Worm (Caenorhabditis elegans) whole organism, late embryonic: Measurements from ENCODE around the gene twk-20.

ENCODE experiments used
- C38D4.7 ChIP-seq: fragments of 200-800 bp; sonication (Bioruptor generic); optimal IDR thresholded peaks from 2 replicates; lab custom pipeline; 2018; ENCODE audit warnings: mild to moderate bottlenecking, missing genetic modification characterization, moderate library complexity, missing compliant biosample characterization
- K02D7.2 ChIP-seq: sonication (generic microtip); optimal IDR thresholded peaks from 2 replicates; lab custom pipeline; 2017; ENCODE audit warnings: mild to moderate bottlenecking, missing genetic modification characterization, missing compliant biosample characterization
- T23F11.4 ChIP-seq: fragments of 200-800 bp; sonication (Bioruptor generic); optimal IDR thresholded peaks from 2 replicates; lab custom pipeline; 2018; ENCODE audit warnings: mild to moderate bottlenecking, missing genetic modification characterization, missing compliant biosample characterization
- Y22D7AL.16 ChIP-seq: sonication (generic microtip); optimal IDR thresholded peaks from 2 replicates; lab custom pipeline; 2016; ENCODE audit warnings: missing genetic modification characterization, missing compliant biosample characterization
- ahr-1 ChIP-seq: sonication (generic microtip); optimal IDR thresholded peaks from 2 replicates; lab custom pipeline; 2016; ENCODE audit warnings: missing genetic modification characterization, missing compliant biosample characterization
- ceh-14 ChIP-seq: sonication (generic microtip); optimal IDR thresholded peaks from 2 replicates; lab custom pipeline; 2016; ENCODE audit warnings: missing genotype, missing genetic modification characterization, missing compliant biosample characterization
- ceh-18 ChIP-seq: sonication (generic microtip); optimal IDR thresholded peaks from 2 replicates; lab custom pipeline; 2016; ENCODE audit warnings: missing genetic modification characterization, missing compliant biosample characterization
- ceh-19 ChIP-seq: fragments of 200-800 bp; sonication (Bioruptor generic); optimal IDR thresholded peaks from 2 replicates; lab custom pipeline; 2018; ENCODE audit warnings: mild to moderate bottlenecking, missing genetic modification characterization, missing compliant biosample characterization
- ceh-2 ChIP-seq: sonication (generic microtip); optimal IDR thresholded peaks from 2 replicates; lab custom pipeline; 2016; ENCODE audit warnings: missing genotype, missing genetic modification characterization, missing compliant biosample characterization
- ceh-31 ChIP-seq: sonication (generic microtip); optimal IDR thresholded peaks from 2 replicates; lab custom pipeline; 2016; ENCODE audit warnings: missing genetic modification characterization, missing compliant biosample characterization
- ceh-34 ChIP-seq: sonication (generic microtip); optimal IDR thresholded peaks from 2 replicates; lab custom pipeline; 2016; ENCODE audit warnings: mild to moderate bottlenecking, missing genetic modification characterization, missing compliant biosample characterization
- ceh-45 ChIP-seq: fragments of 200-800 bp; sonication (Bioruptor generic); IDR thresholded peaks from 2 replicates; pipeline ENCODE4 v1.3.6; 2022; ENCODE audit warnings: missing genetic modification reagents, missing genetic modification characterization, missing compliant biosample characterization
- ceh-48 ChIP-seq: sonication (generic microtip); optimal IDR thresholded peaks from 2 replicates; lab custom pipeline; 2016; ENCODE audit warnings: missing genetic modification characterization, inconsistent platforms, missing compliant biosample characterization
- ceh-6 ChIP-seq: fragments of 200-800 bp; sonication (Bioruptor generic); optimal IDR thresholded peaks from 2 replicates; lab custom pipeline; 2018; ENCODE audit warnings: mild to moderate bottlenecking, missing genetic modification characterization, missing compliant biosample characterization
- dve-1 ChIP-seq: sonication (generic microtip); optimal IDR thresholded peaks from 2 replicates; lab custom pipeline; 2017; ENCODE audit warnings: antibody characterized with exemption, mild to moderate bottlenecking, missing genetic modification characterization, missing compliant biosample characterization
- elt-2 ChIP-seq: sonication (generic microtip); optimal IDR thresholded peaks from 2 replicates; lab custom pipeline; 2016; ENCODE audit warnings: missing genetic modification reagents, missing genetic modification characterization, missing compliant biosample characterization
- elt-4 ChIP-seq: sonication (generic microtip); optimal IDR thresholded peaks from 2 replicates; lab custom pipeline; 2016; ENCODE audit warnings: missing genetic modification characterization, missing compliant biosample characterization
- ets-4 ChIP-seq: sonication (generic microtip); optimal IDR thresholded peaks from 2 replicates; lab custom pipeline; 2016; ENCODE audit warnings: missing genetic modification characterization, missing compliant biosample characterization
- fkh-6 ChIP-seq: sonication (generic microtip); optimal IDR thresholded peaks from 2 replicates; lab custom pipeline; 2016; ENCODE audit warnings: missing genetic modification characterization, missing compliant biosample characterization
- gmeb-2 ChIP-seq: sonication (generic microtip); optimal IDR thresholded peaks from 2 replicates; lab custom pipeline; 2016; ENCODE audit warnings: missing genetic modification characterization, inconsistent platforms, missing compliant biosample characterization
- hlh-13 ChIP-seq: fragments of 200-800 bp; sonication (Bioruptor generic); optimal IDR thresholded peaks from 2 replicates; lab custom pipeline; 2018; ENCODE audit warnings: mild to moderate bottlenecking, missing genetic modification characterization, missing compliant biosample characterization
- hlh-15 ChIP-seq: sonication (generic microtip); optimal IDR thresholded peaks from 2 replicates; lab custom pipeline; 2016; ENCODE audit warnings: missing genetic modification characterization, missing compliant biosample characterization
- hlh-30 ChIP-seq: sonication (generic microtip); optimal IDR thresholded peaks from 2 replicates; lab custom pipeline; 2017; ENCODE audit warnings: antibody characterized with exemption, missing genetic modification characterization, missing compliant biosample characterization; ENCODE audit not compliant: insufficient read depth
- hlh-6 ChIP-seq: sonication (generic microtip); optimal IDR thresholded peaks from 2 replicates; lab custom pipeline; 2016; ENCODE audit warnings: missing genotype, missing genetic modification characterization, missing compliant biosample characterization
- lim-6 ChIP-seq: sonication (generic microtip); optimal IDR thresholded peaks from 2 replicates; lab custom pipeline; 2016; ENCODE audit warnings: missing genetic modification characterization, missing compliant biosample characterization
- lin-11 ChIP-seq: fragments of 200-800 bp; sonication (Bioruptor generic); optimal IDR thresholded peaks from 2 replicates; lab custom pipeline; 2018; ENCODE audit warnings: mild to moderate bottlenecking, missing genetic modification characterization, missing compliant biosample characterization
- madf-2 ChIP-seq: sonication (generic microtip); optimal IDR thresholded peaks from 2 replicates; lab custom pipeline; 2017; ENCODE audit warnings: missing genetic modification characterization, missing compliant biosample characterization
- mec-3 ChIP-seq: sonication (generic microtip); optimal IDR thresholded peaks from 2 replicates; lab custom pipeline; 2016; ENCODE audit warnings: borderline replicate concordance, missing genetic modification characterization, missing compliant biosample characterization
- nfya-1 ChIP-seq: sonication (generic microtip); optimal IDR thresholded peaks from 2 replicates; lab custom pipeline; 2017; ENCODE audit warnings: missing genetic modification characterization, mild to moderate bottlenecking, missing compliant biosample characterization, antibody characterized with exemption, moderate library complexity
- nhr-232 ChIP-seq: sonication (generic microtip); optimal IDR thresholded peaks from 2 replicates; lab custom pipeline; 2016; ENCODE audit warnings: missing genetic modification characterization, missing compliant biosample characterization
- npax-4 ChIP-seq: sonication (generic microtip); optimal IDR thresholded peaks from 2 replicates; lab custom pipeline; 2016; ENCODE audit warnings: missing genetic modification characterization, missing compliant biosample characterization
- odd-2 ChIP-seq: sonication (generic microtip); optimal IDR thresholded peaks from 2 replicates; lab custom pipeline; 2017; ENCODE audit warnings: antibody characterized with exemption, mild to moderate bottlenecking, missing genetic modification characterization, missing compliant biosample characterization
- pag-3 ChIP-seq: sonication (generic microtip); optimal IDR thresholded peaks from 2 replicates; lab custom pipeline; 2016; ENCODE audit warnings: missing compliant biosample characterization, missing genetic modification characterization, borderline replicate concordance
- pax-1 ChIP-seq: fragments of 150-350 bp; optimal IDR thresholded peaks from 2 replicates; lab custom pipeline; 2014; ENCODE audit warnings: missing biosample characterization, missing genetic modification characterization
- pha-2 ChIP-seq: sonication (generic microtip); optimal IDR thresholded peaks from 2 replicates; lab custom pipeline; 2017; ENCODE audit warnings: mild to moderate bottlenecking, missing genetic modification characterization, missing compliant biosample characterization
- pha-4 ChIP-seq: fragments of 150-350 bp; optimal IDR thresholded peaks from 2 replicates; lab custom pipeline; 2018; ENCODE audit warnings: missing biosample characterization, missing genetic modification reagents, missing genetic modification characterization
- pros-1 ChIP-seq: fragments of 150-350 bp; optimal IDR thresholded peaks from 2 replicates; lab custom pipeline; 2014; ENCODE audit warnings: missing biosample characterization, missing genetic modification reagents, missing genetic modification characterization
- ref-2 ChIP-seq: sonication (generic microtip); optimal IDR thresholded peaks from 2 replicates; lab custom pipeline; 2016; ENCODE audit warnings: missing genetic modification characterization, missing compliant biosample characterization
- sdc-2 ChIP-seq: sonication (generic microtip); optimal IDR thresholded peaks from 2 replicates; lab custom pipeline; 2016; ENCODE audit warnings: missing genotype, missing genetic modification characterization, missing compliant biosample characterization
- sox-2 ChIP-seq: fragments of 200-800 bp; sonication (Bioruptor generic); IDR thresholded peaks from 2 replicates; pipeline ENCODE4 v1.3.6; 2022; ENCODE audit warnings: missing genetic modification reagents, missing genetic modification characterization, missing compliant biosample characterization
- sox-4 ChIP-seq: sonication (generic microtip); optimal IDR thresholded peaks from 2 replicates; lab custom pipeline; 2017; ENCODE audit warnings: mild to moderate bottlenecking, missing genetic modification characterization, inconsistent platforms, missing compliant biosample characterization
- syd-9 ChIP-seq: sonication (generic microtip); optimal IDR thresholded peaks from 2 replicates; lab custom pipeline; 2016; ENCODE audit warnings: mild to moderate bottlenecking, missing genetic modification characterization, moderate library complexity, missing compliant biosample characterization
- tbx-7 ChIP-seq: sonication (generic microtip); optimal IDR thresholded peaks from 2 replicates; lab custom pipeline; 2016; ENCODE audit warnings: missing genotype, missing genetic modification characterization, missing compliant biosample characterization
- ttx-3 ChIP-seq: sonication (generic microtip); optimal IDR thresholded peaks from 2 replicates; lab custom pipeline; 2016; ENCODE audit warnings: missing genetic modification reagents, missing genetic modification characterization, missing compliant biosample characterization
- unc-3 ChIP-seq, 2 experiments: fragments of 200-800 bp in 1 of 2; sonication (Bioruptor generic) in 1 of 2; sonication (generic microtip) in 1 of 2; conservative IDR thresholded peaks in 1 of 2; optimal IDR thresholded peaks in 1 of 2; 2 replicates each; pipeline versions ENCODE4 v1.3.6 to Lab custom; 2016 to 2022; ENCODE audit warnings: missing compliant biosample characterization in 2 of 2, missing genetic modification characterization in 2 of 2, missing genetic modification reagents in 1 of 2

twk-20 gene

DNA sequence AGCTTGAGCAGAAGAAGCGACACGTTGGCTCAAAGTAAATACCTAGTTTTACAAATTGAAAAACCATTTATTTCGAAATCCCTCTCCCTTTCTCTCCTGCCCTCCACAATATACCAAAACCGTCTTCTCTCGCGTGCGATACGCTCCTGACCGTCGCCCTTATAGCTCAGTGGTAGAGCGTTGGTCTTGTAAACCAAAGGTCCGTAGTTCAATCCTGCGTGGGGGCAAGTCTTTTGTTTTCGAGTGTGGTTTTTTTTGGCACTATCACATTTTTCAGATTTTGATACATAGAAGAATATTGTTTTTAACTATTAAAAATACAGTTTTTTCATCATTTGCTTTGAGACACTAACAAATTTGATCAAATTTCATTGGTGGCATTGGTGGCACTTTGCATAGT, 13.9 kb downstream of the twk-20 start (continued):
- TF ChIP-seq ref-2 (no peak), elt-4 (tag; lab: Kevin White, UChicago) (no peak), nhr-232 (tag; lab: Kevin White, UChicago) (peak; percentile 37), pag-3 (tag; lab: Kevin White, UChicago) (no peak), ceh-48 (tag; lab: Kevin White, UChicago) (no peak), ceh-6 (GFP tag; lab: Kevin White, UChicago) (no peak), hlh-30 (tag; lab: Kevin White, UChicago) (no peak), K02D7.2 (tag; lab: Kevin White, UChicago) (no peak), Y22D7AL.16 (tag; lab: Kevin White, UChicago) (no peak), ceh-45 (no peak), ahr-1 (tag; lab: Kevin White, UChicago) (no peak), ceh-2 (tag; lab: Kevin White, UChicago) (no peak), sox-4 (tag; lab: Kevin White, UChicago) (peak; percentile 26), sox-2 (GFP tag; lab: Robert Waterston, UW) (peak; percentile 56; the same call in 1 of the 2 replicates), hlh-15 (tag; lab: Kevin White, UChicago) (no peak), ceh-31 (tag; lab: Kevin White, UChicago) (no peak), odd-2 (peak; percentile 26), mec-3 (no peak), tbx-7 (tag; lab: Kevin White, UChicago) (no peak), npax-4 (tag; lab: Kevin White, UChicago) (no peak), ceh-34 (tag; lab: Kevin White, UChicago) (no peak), C38D4.7 (GFP tag; lab: Kevin White, UChicago) (peak; percentile 21), ceh-14 (no peak), fkh-6 (no peak), madf-2 (tag; lab: Kevin White, UChicago) (no peak), ttx-3 (no peak), dve-1 (tag; lab: Kevin White, UChicago) (no peak), pha-2 (peak; percentile 14), elt-2 (tag; lab: Kevin White, UChicago) (peak; percentile 53), sdc-2 (tag; lab: Kevin White, UChicago) (peak; percentile 54), unc-3 (GFP tag; conservative IDR thresholded peaks at IDR 0.05; lab: Robert Waterston, UW) (no peak), unc-3 (tag; optimal IDR thresholded peaks at IDR 0.05; lab: Kevin White, UChicago) (no peak), lin-11 (tag; lab: Kevin White, UChicago) (peak; percentile 25), T23F11.4 (GFP tag; lab: Kevin White, UChicago) (no peak), pha-4 (tag; lab: Kevin White, UChicago) (no peak), hlh-6 (tag; lab: Kevin White, UChicago) (peak; percentile 63), lim-6 (no peak), ceh-18 (tag; lab: Kevin White, UChicago) (no peak), pros-1 (tag; lab: Kevin White, UChicago) (no peak), gmeb-2 (tag; lab: Kevin White, UChicago) (no peak), pax-1 (tag; lab: Kevin White, UChicago) (no peak), ets-4 (tag; lab: Kevin White, UChicago) (no peak), nfya-1 (no peak), syd-9 (no peak), ceh-19 (GFP tag; lab: Kevin White, UChicago) (no peak), hlh-13 (GFP tag; lab: Kevin White, UChicago) (peak; percentile 41)
- TF ChIP-seq, all 69 proteins: peak for 16
